Worm (Caenorhabditis elegans): Measurements from ENCODE around the gene F55D10.4.

Gene F55D10.4

ce11 chrX:4720603-4721529 is at the start of gene F55D10.4:
TSS of gene F55D10.4 (minus strand) at chrX:4720653.
- TF ChIP-seq zag-1 (tag; optimal IDR thresholded peaks at IDR 0.05) (peak; percentile 12), sma-3 (GFP tag; optimal IDR thresholded peaks at IDR 0.05) (no peak), unc-55 (GFP tag; optimal IDR thresholded peaks at IDR 0.05) (peak; percentile 7), lin-39 (tag; optimal IDR thresholded peaks at IDR 0.05) (no peak), C34F6.9 (tag; optimal IDR thresholded peaks at IDR 0.05) (peak; percentile 23)

ce11 chrX:4769885-4770284 is 49.4 kb upstream of the F55D10.4 start, which contains the start of gene npr-1:
TSS of gene npr-1 (minus strand) at chrX:4769985.
- TF ChIP-seq ZK546.5 (tag; optimal IDR thresholded peaks at IDR 0.05) (no peak), elt-3 (tag; optimal IDR thresholded peaks at IDR 0.05) (no peak), aly-2 (tag; optimal IDR thresholded peaks at IDR 0.05) (no peak), nhr-25 (tag; optimal IDR thresholded peaks at IDR 0.05) (no peak), crh-2 (tag; optimal IDR thresholded peaks at IDR 0.05) (no peak), mbf-1 (tag; optimal IDR thresholded peaks at IDR 0.05) (no peak), ama-1 (optimal IDR thresholded peaks at IDR 0.05) (no peak), zag-1 (tag; optimal IDR thresholded peaks at IDR 0.05) (no peak), nhr-6 (tag; optimal IDR thresholded peaks at IDR 0.05) (no peak), elt-1 (tag; optimal IDR thresholded peaks at IDR 0.05) (no peak), nhr-77 (tag; optimal IDR thresholded peaks at IDR 0.05) (no peak), alr-1 (tag; optimal IDR thresholded peaks at IDR 0.05) (no peak)

ce11 chrX:4761540-4761939 is 41.1 kb upstream of the F55D10.4 start, which contains the start of gene mls-2:
TSS of gene mls-2 (minus strand) at chrX:4761640.
- TF ChIP-seq elt-3 (tag; optimal IDR thresholded peaks at IDR 0.05) (no peak), mab-5 (tag; optimal IDR thresholded peaks at IDR 0.05) (no peak), egl-27 (tag; optimal IDR thresholded peaks at IDR 0.05) (no peak), sma-3 (GFP tag; optimal IDR thresholded peaks at IDR 0.05) (no peak), ztf-4 (tag; optimal IDR thresholded peaks at IDR 0.05) (no peak), lin-11 (tag; optimal IDR thresholded peaks at IDR 0.05) (no peak), ztf-1 (GFP tag; conservative IDR thresholded peaks at IDR 0.05) (no peak), aly-2 (tag; optimal IDR thresholded peaks at IDR 0.05) (no peak), unc-62 (GFP tag; optimal IDR thresholded peaks at IDR 0.05) (no peak), skn-1 (tag; optimal IDR thresholded peaks at IDR 0.05) (no peak), unc-55 (GFP tag; optimal IDR thresholded peaks at IDR 0.05) (no peak), nhr-10 (tag; optimal IDR thresholded peaks at IDR 0.05) (no peak), unc-39 (tag; optimal IDR thresholded peaks at IDR 0.05) (no peak), ceh-16 (tag; optimal IDR thresholded peaks at IDR 0.05) (no peak), blmp-1 (tag; optimal IDR thresholded peaks at IDR 0.05; ENCODE audit: insufficient read depth) (no peak), nhr-129 (tag; optimal IDR thresholded peaks at IDR 0.05) (no peak), sma-9 (GFP tag; optimal IDR thresholded peaks at IDR 0.05) (no peak), sma-9 (tag; optimal IDR thresholded peaks at IDR 0.05) (no peak), ztf-11 (tag; optimal IDR thresholded peaks at IDR 0.05) (no peak), alr-1 (tag; optimal IDR thresholded peaks at IDR 0.05) (no peak)

ce11 chrX:4759718-4760117 is 39.3 kb upstream of the F55D10.4 start:
- TF ChIP-seq egl-27 (tag; optimal IDR thresholded peaks at IDR 0.05), result no peak
- no peak for TF ChIP-seq nhr-12 (tag; optimal IDR thresholded peaks at IDR 0.05)
- TF ChIP-seq nhr-23 (tag; optimal IDR thresholded peaks at IDR 0.05), result no peak
- no peak for TF ChIP-seq nhr-6 (tag; optimal IDR thresholded peaks at IDR 0.05)
- TF ChIP-seq crh-2 (tag; optimal IDR thresholded peaks at IDR 0.05), result no peak
- no peak for TF ChIP-seq peb-1 (tag; optimal IDR thresholded peaks at IDR 0.05)
- TF ChIP-seq ZK546.5 (tag; optimal IDR thresholded peaks at IDR 0.05), result no peak
- TF ChIP-seq fos-1 (tag; optimal IDR thresholded peaks at IDR 0.05), result no peak
- TF ChIP-seq sma-9 (GFP tag; optimal IDR thresholded peaks at IDR 0.05), result no peak
- TF ChIP-seq sma-9 (tag; optimal IDR thresholded peaks at IDR 0.05), result no peak
- no peak for TF ChIP-seq elt-1 (tag; optimal IDR thresholded peaks at IDR 0.05)
- TF ChIP-seq unc-55 (GFP tag; optimal IDR thresholded peaks at IDR 0.05), result no peak
- no peak for TF ChIP-seq zag-1 (tag; optimal IDR thresholded peaks at IDR 0.05)
- no peak for TF ChIP-seq lin-39 (tag; optimal IDR thresholded peaks at IDR 0.05)
- TF ChIP-seq ztf-1 (GFP tag; conservative IDR thresholded peaks at IDR 0.05), result no peak
- no peak for TF ChIP-seq mab-5 (tag; optimal IDR thresholded peaks at IDR 0.05)
- TF ChIP-seq ztf-4 (tag; optimal IDR thresholded peaks at IDR 0.05), result no peak
- TF ChIP-seq lin-13 (GFP tag; optimal IDR thresholded peaks at IDR 0.05), result no peak
- no peak for TF ChIP-seq unc-62 (GFP tag; optimal IDR thresholded peaks at IDR 0.05)
- no peak for TF ChIP-seq gmeb-1 (tag; optimal IDR thresholded peaks at IDR 0.05)
- no peak for TF ChIP-seq sem-4 (tag; optimal IDR thresholded peaks at IDR 0.05)
